Fruit fly (Drosophila melanogaster): ENCODE data around the gene TyrR.

The TyrR gene

dm6 chr3R:17718051-17718693 lies 44.8 kb downstream of the TyrR start, which contains the start of gene osa (continued):
- TF ChIP-seq Myb (GFP tag; optimal IDR thresholded peaks at IDR 0.05) (peak; percentile 86), HLHmδ (GFP tag; optimal IDR thresholded peaks at IDR 0.05) (no peak), Hr78 (GFP tag; optimal IDR thresholded peaks at IDR 0.05) (no peak), hb (GFP tag; IDR thresholded peaks at IDR 0.05; ENCODE audit: partially characterized antibody) (no peak), CG12219 (GFP tag; optimal IDR thresholded peaks at IDR 0.05) (peak; percentile 0), p53 (GFP tag; optimal IDR thresholded peaks at IDR 0.05) (no peak), Lhr (GFP tag; optimal IDR thresholded peaks at IDR 0.05) (peak; percentile 39), zfh1 (GFP tag; IDR thresholded peaks at IDR 0.05) (no peak), Max (GFP tag; optimal IDR thresholded peaks at IDR 0.05) (peak; percentile 33), Sin3A (optimal IDR thresholded peaks at IDR 0.05) (peak; percentile 97), CG6854 (GFP tag; optimal IDR thresholded peaks at IDR 0.05) (no peak), CG13894 (tag; optimal IDR thresholded peaks at IDR 0.05) (no peak), E2f1 (GFP tag; IDR thresholded peaks at IDR 0.05) (no peak), mam (GFP tag; optimal IDR thresholded peaks at IDR 0.05) (no peak), disco-r (GFP tag; optimal IDR thresholded peaks at IDR 0.05) (no peak), Sox100B (GFP tag; optimal IDR thresholded peaks at IDR 0.05) (no peak), bbx (GFP tag; IDR thresholded peaks at IDR 0.05; ENCODE audit: partially characterized antibody) (no peak), Gug (GFP tag; IDR thresholded peaks at IDR 0.05) (peak; percentile 62; the same call in 2 of the 4 replicates), HLH4C (GFP tag; IDR thresholded peaks at IDR 0.05; ENCODE audit: partially characterized antibody) (no peak), CG13624 (GFP tag; optimal IDR thresholded peaks at IDR 0.05) (peak; percentile 55), emc (GFP tag; optimal IDR thresholded peaks at IDR 0.05) (no peak), CG17361 (GFP tag; IDR thresholded peaks at IDR 0.05) (no peak), fd3F (GFP tag; optimal IDR thresholded peaks at IDR 0.05) (no peak), CG12299 (tag; optimal IDR thresholded peaks at IDR 0.05) (no peak), az2 (GFP tag; optimal IDR thresholded peaks at IDR 0.05) (no peak), aop (GFP tag; IDR thresholded peaks at IDR 0.05) (no peak), maf-S (GFP tag; optimal IDR thresholded peaks at IDR 0.05) (no peak), Oli (tag; optimal IDR thresholded peaks at IDR 0.05) (no peak), CG1603 (tag; optimal IDR thresholded peaks at IDR 0.05) (peak; percentile 32), CG11696 (GFP tag; IDR thresholded peaks at IDR 0.05) (no peak), CG9876 (GFP tag; optimal IDR thresholded peaks at IDR 0.05) (no peak), Aef1 (GFP tag; IDR thresholded peaks at IDR 0.05) (no peak), Elba2 (GFP tag; optimal IDR thresholded peaks at IDR 0.05) (no peak), wor (GFP tag; IDR thresholded peaks at IDR 0.05) (no peak), CG2199 (GFP tag; IDR thresholded peaks at IDR 0.05) (no peak), tup (GFP tag; optimal IDR thresholded peaks at IDR 0.05) (no peak), ken (GFP tag; IDR thresholded peaks at IDR 0.05) (no peak), pzg (GFP tag; optimal IDR thresholded peaks at IDR 0.05) (peak; percentile 83), exex (tag; optimal IDR thresholded peaks at IDR 0.05) (no peak), crp (GFP tag; optimal IDR thresholded peaks at IDR 0.05) (no peak), CG17829 (tag; optimal IDR thresholded peaks at IDR 0.05) (peak; percentile 21), CG16779 (GFP tag; IDR thresholded peaks at IDR 0.05) (no peak), Ssrp (tag; optimal IDR thresholded peaks at IDR 0.05) (no peak), CG2202 (tag; optimal IDR thresholded peaks at IDR 0.05) (no peak), CG9932 (GFP tag; IDR thresholded peaks at IDR 0.05) (no peak), chinmo (GFP tag; IDR thresholded peaks at IDR 0.05; ENCODE audit: partially characterized antibody) (no peak), pita (GFP tag; optimal IDR thresholded peaks at IDR 0.05) (no peak), onecut (GFP tag; IDR thresholded peaks at IDR 0.05) (peak; percentile 33), CG6175 (GFP tag; IDR thresholded peaks at IDR 0.05) (no peak), BEAF-32 (GFP tag; optimal IDR thresholded peaks at IDR 0.05) (peak; percentile 99), CG1792 (GFP tag; optimal IDR thresholded peaks at IDR 0.05) (no peak)

All from whole organism, embryonic.